Worm (Caenorhabditis elegans) whole organism, L3 larva: Measurements from ENCODE around the gene hlh-15.

Experiments
- R02D3.7 ChIP-seq: fragments of 150-350 bp; optimal IDR thresholded peaks from 2 replicates; lab custom pipeline; 2014; ENCODE audit warnings: missing biosample characterization, missing genetic modification characterization
- ZK546.5 ChIP-seq: sonication (generic microtip); optimal IDR thresholded peaks from 2 replicates; lab custom pipeline; 2017; ENCODE audit warnings: missing biosample characterization, missing genetic modification characterization
- aly-2 ChIP-seq: fragments of 150-350 bp; optimal IDR thresholded peaks from 2 replicates; lab custom pipeline; 2014; ENCODE audit warnings: missing biosample characterization, missing genetic modification characterization
- ama-1 ChIP-seq: fragments of 150-350 bp; optimal IDR thresholded peaks from 2 replicates; lab custom pipeline; 2018
- ceh-28 ChIP-seq: fragments of 150-350 bp; optimal IDR thresholded peaks from 2 replicates; lab custom pipeline; 2014; ENCODE audit warnings: missing biosample characterization, missing genetic modification reagents, missing genetic modification characterization
- ceh-82 ChIP-seq: fragments of 150-350 bp; optimal IDR thresholded peaks from 2 replicates; lab custom pipeline; 2014; ENCODE audit warnings: missing biosample characterization, missing genetic modification characterization
- ceh-9 ChIP-seq: sonication (generic microtip); optimal IDR thresholded peaks from 2 replicates; lab custom pipeline; 2018; ENCODE audit warnings: missing biosample characterization, missing genetic modification characterization
- egl-27 ChIP-seq: sonication (generic microtip); optimal IDR thresholded peaks from 4 replicates; lab custom pipeline; 2017; ENCODE audit warnings: missing biosample characterization, missing genetic modification reagents, missing genetic modification characterization
- egl-5 ChIP-seq: fragments of 150-350 bp; optimal IDR thresholded peaks from 2 replicates; lab custom pipeline; 2017; ENCODE audit warnings: missing biosample characterization, missing genetic modification reagents, missing genetic modification characterization, inconsistent platforms
- elt-1 ChIP-seq: fragments of 150-350 bp; optimal IDR thresholded peaks from 2 replicates; lab custom pipeline; 2014; ENCODE audit warnings: missing biosample characterization, missing genetic modification characterization
- elt-2 ChIP-seq: sonication (generic microtip); optimal IDR thresholded peaks from 2 replicates; lab custom pipeline; 2016; ENCODE audit warnings: missing genetic modification reagents, mild to moderate bottlenecking, missing genetic modification characterization, missing compliant biosample characterization
- elt-3 ChIP-seq, 3 experiments: fragments of 150-350 bp in 1 of 3; sonication (generic microtip) in 2 of 3; optimal IDR thresholded peaks; 2 replicates in 2 of 3; 4 replicates in 1 of 3; lab custom pipeline; 2014 to 2017; ENCODE audit warnings: missing biosample characterization in 3 of 3, missing genetic modification characterization in 3 of 3
- eor-1 ChIP-seq, 2 experiments: fragments of 150-350 bp; optimal IDR thresholded peaks; 2 replicates each; lab custom pipeline; 2014 to 2018; ENCODE audit warnings: missing biosample characterization in 2 of 2, missing genetic modification characterization in 2 of 2
- fkh-10 ChIP-seq: sonication (generic microtip); optimal IDR thresholded peaks from 2 replicates; lab custom pipeline; 2017; ENCODE audit warnings: missing biosample characterization, missing genetic modification reagents, missing genetic modification characterization
- fkh-2 ChIP-seq: fragments of 150-350 bp; optimal IDR thresholded peaks from 2 replicates; lab custom pipeline; 2014; ENCODE audit warnings: missing biosample characterization, missing genetic modification reagents, missing genetic modification characterization
- hmg-11 ChIP-seq: sonication (generic microtip); optimal IDR thresholded peaks from 2 replicates; lab custom pipeline; 2016; ENCODE audit warnings: missing genetic modification characterization, missing compliant biosample characterization
- jun-1 ChIP-seq: fragments of 150-350 bp; optimal IDR thresholded peaks from 2 replicates; lab custom pipeline; 2014; ENCODE audit warnings: missing biosample characterization, missing genetic modification reagents, missing genetic modification characterization
- lin-15B ChIP-seq: fragments of 150-350 bp; optimal IDR thresholded peaks from 2 replicates; lab custom pipeline; 2014; ENCODE audit warnings: missing biosample characterization, missing genetic modification characterization
- lin-39 ChIP-seq: fragments of 150-350 bp; optimal IDR thresholded peaks from 2 replicates; lab custom pipeline; 2018; ENCODE audit warnings: missing biosample characterization, missing genetic modification reagents, missing genetic modification characterization
- mdl-1 ChIP-seq: fragments of 150-350 bp; optimal IDR thresholded peaks from 2 replicates; lab custom pipeline; 2014; ENCODE audit warnings: missing biosample characterization, missing genetic modification characterization
- nfya-1 ChIP-seq: sonication (generic microtip); optimal IDR thresholded peaks from 2 replicates; lab custom pipeline; 2017; ENCODE audit warnings: missing genetic modification characterization, mild to moderate bottlenecking, missing compliant biosample characterization, antibody characterized with exemption, moderate library complexity; ENCODE audit not compliant: insufficient read depth
- nhr-11 ChIP-seq: fragments of 150-350 bp; optimal IDR thresholded peaks from 2 replicates; lab custom pipeline; 2014; ENCODE audit warnings: missing biosample characterization, missing genetic modification characterization
- nhr-12 ChIP-seq: fragments of 150-350 bp; optimal IDR thresholded peaks from 2 replicates; lab custom pipeline; 2014; ENCODE audit warnings: missing biosample characterization, missing genetic modification characterization
- nhr-23 ChIP-seq: fragments of 150-350 bp; optimal IDR thresholded peaks from 2 replicates; lab custom pipeline; 2014; ENCODE audit warnings: missing biosample characterization, missing genetic modification reagents, missing genetic modification characterization
- nhr-237 ChIP-seq: fragments of 150-350 bp; optimal IDR thresholded peaks from 2 replicates; lab custom pipeline; 2014; ENCODE audit warnings: missing biosample characterization, missing genetic modification characterization
- nhr-25 ChIP-seq: sonication (generic microtip); optimal IDR thresholded peaks from 2 replicates; lab custom pipeline; 2017; ENCODE audit warnings: missing biosample characterization, missing genetic modification characterization
- nhr-28 ChIP-seq: fragments of 150-350 bp; optimal IDR thresholded peaks from 2 replicates; lab custom pipeline; 2014; ENCODE audit warnings: missing biosample characterization, missing genetic modification characterization
- nhr-43 ChIP-seq: sonication (generic microtip); optimal IDR thresholded peaks from 2 replicates; lab custom pipeline; 2016; ENCODE audit warnings: mild to moderate bottlenecking, missing genetic modification characterization, missing compliant biosample characterization; ENCODE audit not compliant: poor library complexity, severe bottlenecking
- nhr-67 ChIP-seq: fragments of 150-350 bp; optimal IDR thresholded peaks from 2 replicates; lab custom pipeline; 2014; ENCODE audit warnings: missing biosample characterization, missing genetic modification characterization
- nhr-76 ChIP-seq: fragments of 150-350 bp; sonication (generic microtip); optimal IDR thresholded peaks from 5 replicates; lab custom pipeline; 2014; ENCODE audit warnings: missing biosample characterization, missing genetic modification characterization
- nhr-77 ChIP-seq: fragments of 150-350 bp; optimal IDR thresholded peaks from 2 replicates; lab custom pipeline; 2014; ENCODE audit warnings: missing biosample characterization, missing genetic modification characterization
- pha-4 ChIP-seq: fragments of 150-350 bp; optimal IDR thresholded peaks from 2 replicates; lab custom pipeline; 2014; ENCODE audit warnings: missing biosample characterization, missing genetic modification reagents, missing genetic modification characterization
- pqm-1 ChIP-seq: fragments of 150-350 bp; optimal IDR thresholded peaks from 2 replicates; lab custom pipeline; 2017; ENCODE audit warnings: missing biosample characterization, missing genetic modification characterization, inconsistent platforms
- sea-2 ChIP-seq: fragments of 150-350 bp; sonication (generic microtip); optimal IDR thresholded peaks from 4 replicates; lab custom pipeline; 2014; ENCODE audit warnings: missing biosample characterization, missing genetic modification reagents, missing genetic modification characterization
- skn-1 ChIP-seq: fragments of 150-350 bp; optimal IDR thresholded peaks from 2 replicates; lab custom pipeline; 2014; ENCODE audit warnings: missing biosample characterization, missing genetic modification characterization
- snpc-4 ChIP-seq: fragments of 150-350 bp; optimal IDR thresholded peaks from 2 replicates; lab custom pipeline; 2014; ENCODE audit warnings: missing biosample characterization, missing genetic modification characterization
- tbx-2 ChIP-seq: sonication (generic microtip); optimal IDR thresholded peaks from 2 replicates; lab custom pipeline; 2016; ENCODE audit warnings: mild to moderate bottlenecking, missing genetic modification characterization, missing compliant biosample characterization
- unc-39 ChIP-seq: sonication (generic microtip); optimal IDR thresholded peaks from 4 replicates; lab custom pipeline; 2017; ENCODE audit warnings: missing biosample characterization, missing genetic modification characterization
- unc-62 ChIP-seq: fragments of 150-350 bp; sonication (generic microtip); optimal IDR thresholded peaks from 4 replicates; lab custom pipeline; 2014; ENCODE audit warnings: missing biosample characterization, missing genetic modification reagents, missing genetic modification characterization
- zag-1 ChIP-seq: fragments of 150-350 bp; optimal IDR thresholded peaks from 2 replicates; lab custom pipeline; 2014; ENCODE audit warnings: missing biosample characterization, missing genetic modification characterization
- ztf-4 ChIP-seq: fragments of 150-350 bp; optimal IDR thresholded peaks from 2 replicates; lab custom pipeline; 2014; ENCODE audit warnings: missing biosample characterization, missing genetic modification characterization

The hlh-15 gene

ce11 chrX:2401883-2402282 lies 11.3 kb downstream of the hlh-15 start, which contains the start of gene dhhc-9:
Gene dhhc-9 (minus strand): TSS chrX:2402036.
- TF ChIP-seq hmg-11 (tag; lab: Kevin White, UChicago) (peak; percentile 97), nhr-25 (tag; lab: Kevin White, UChicago) (peak; percentile 64), tbx-2 (tag; lab: Kevin White, UChicago) (no peak), pqm-1 (tag; lab: Kevin White, UChicago) (peak; percentile 23), lin-15B (peak; percentile 22), lin-39 (tag; lab: Kevin White, UChicago) (peak; percentile 61), elt-2 (tag; lab: Kevin White, UChicago) (peak; percentile 17), snpc-4 (peak; percentile 53), nfya-1 (tag; lab: Kevin White, UChicago) (peak; percentile 81), ZK546.5 (no peak), zag-1 (tag; lab: Kevin White, UChicago) (no peak), egl-5 (tag; lab: Kevin White, UChicago) (no peak), jun-1 (tag; lab: Kevin White, UChicago) (peak; percentile 15), pha-4 (peak; percentile 5), nhr-23 (peak; percentile 39), nhr-43 (peak; percentile 41)

- no peak for TF ChIP-seq ceh-9
- no peak for TF ChIP-seq nhr-12 (tag; lab: Kevin White, UChicago)
- TF ChIP-seq elt-3 (tag; optimal IDR thresholded peaks at IDR 0.05; lab: Kevin White, UChicago) = no peak
- no peak for TF ChIP-seq nhr-76 (tag; lab: Kevin White, UChicago)
These were observed 18.2 kb downstream of the hlh-15 start, which contains the start of gene C43H6.6 for ce11 chrX:2394983-2395382. Gene C43H6.6 (plus strand): TSS chrX:2395283.

DNA sequence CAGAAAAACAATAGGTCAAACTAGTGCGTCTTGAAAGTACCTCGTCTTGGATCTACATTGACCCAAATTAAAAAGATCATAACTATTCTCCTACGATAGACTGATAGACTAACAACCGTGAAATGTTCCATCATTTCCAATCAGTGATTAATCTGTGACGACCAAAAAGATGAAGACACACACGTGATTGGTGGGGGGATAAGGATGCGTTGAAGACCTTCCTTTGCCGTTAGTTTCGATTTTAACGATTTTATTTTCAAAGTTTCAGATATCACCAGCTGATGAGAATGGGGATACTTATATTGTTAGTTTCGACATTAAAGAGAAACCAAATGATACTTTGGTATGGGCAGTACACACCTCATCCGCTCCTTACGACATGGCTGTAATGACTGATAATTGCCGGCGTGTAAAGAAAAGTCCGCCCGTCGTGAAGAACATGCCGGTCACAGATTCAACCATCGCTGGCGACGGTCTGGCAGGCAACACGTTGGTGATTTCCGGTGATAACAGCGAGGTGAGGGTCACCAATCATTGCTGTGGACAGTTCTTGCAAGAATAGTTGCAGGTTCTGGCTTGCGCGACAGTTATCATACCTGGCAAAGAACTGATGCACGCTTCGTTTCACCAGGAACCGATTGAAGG lies 26.1 kb downstream of the hlh-15 start:
- no peak for TF ChIP-seq zag-1 (tag; lab: Kevin White, UChicago)
- TF ChIP-seq nhr-23 = peak; percentile 43
- no peak for TF ChIP-seq nhr-11
- TF ChIP-seq nhr-43 = peak; percentile 35

ce11 chrX:2385453-2385852 lies 27.7 kb downstream of the hlh-15 start, which contains the start of gene F47G3.1:
Gene F47G3.1 (plus strand): TSS chrX:2385753.
- TF ChIP-seq egl-27 (tag; lab: Kevin White, UChicago) = no peak
- TF ChIP-seq R02D3.7 (tag; lab: Kevin White, UChicago) = no peak
- TF ChIP-seq nhr-12 (tag; lab: Kevin White, UChicago) = no peak
- TF ChIP-seq nhr-23 = no peak
- no peak for TF ChIP-seq unc-62 (GFP tag; lab: Kevin White, UChicago)
- no peak for TF ChIP-seq fkh-2 (tag; lab: Kevin White, UChicago)
- no peak for TF ChIP-seq fkh-10
- no peak for TF ChIP-seq tbx-2 (tag; lab: Kevin White, UChicago)

DNA sequence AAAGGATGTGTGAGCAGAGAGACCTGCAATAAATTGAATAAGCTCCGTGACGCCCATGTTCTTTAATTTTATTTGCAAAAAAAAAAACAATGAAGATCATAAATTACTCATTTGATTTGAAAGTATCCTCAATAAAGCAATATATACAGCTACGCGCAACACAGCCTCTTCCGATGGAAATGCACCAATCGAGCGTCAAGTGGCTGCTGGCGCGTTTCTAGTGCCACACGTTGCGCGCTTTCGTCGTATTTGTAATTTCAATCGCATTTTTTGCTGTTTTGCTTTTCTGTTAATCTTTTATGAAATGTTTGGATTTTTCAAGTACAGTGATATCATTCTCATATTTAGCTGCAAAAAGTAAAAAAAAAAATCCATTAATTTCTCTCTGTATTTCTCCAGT lies 30.9 kb downstream of the hlh-15 start:
- peak; percentile 21 for TF ChIP-seq ceh-28 (tag; lab: Kevin White, UChicago)
- peak; percentile 44 for TF ChIP-seq hmg-11 (tag; lab: Kevin White, UChicago)
- peak; percentile 50 for TF ChIP-seq nfya-1 (tag; lab: Kevin White, UChicago)
- TF ChIP-seq nhr-23 = peak; percentile 81
- no peak for TF ChIP-seq nhr-28
- peak; percentile 24 for TF ChIP-seq nhr-25 (tag; lab: Kevin White, UChicago)
- peak; percentile 6 for TF ChIP-seq jun-1 (tag; lab: Kevin White, UChicago)
- peak; percentile 16 for TF ChIP-seq egl-5 (tag; lab: Kevin White, UChicago)
- TF ChIP-seq nhr-237 (tag; lab: Kevin White, UChicago) = no peak
- no peak for TF ChIP-seq pqm-1 (tag; lab: Kevin White, UChicago)
- no peak for TF ChIP-seq R02D3.7 (tag; lab: Kevin White, UChicago)
- TF ChIP-seq skn-1 = peak; percentile 19
- no peak for TF ChIP-seq ZK546.5
- TF ChIP-seq sea-2 (GFP tag; lab: Kevin White, UChicago) = no peak
- no peak for TF ChIP-seq fkh-2 (tag; lab: Kevin White, UChicago)
- no peak for TF ChIP-seq nhr-11
- TF ChIP-seq unc-39 (tag; lab: Kevin White, UChicago) = no peak
- TF ChIP-seq nhr-76 (tag; lab: Kevin White, UChicago) = no peak
- TF ChIP-seq fkh-10 = no peak
- no peak for TF ChIP-seq mdl-1 (tag; lab: Kevin White, UChicago)
- no peak for TF ChIP-seq tbx-2 (tag; lab: Kevin White, UChicago)
- no peak for TF ChIP-seq egl-27 (tag; lab: Kevin White, UChicago)
- TF ChIP-seq elt-2 (tag; lab: Kevin White, UChicago) = peak; percentile 38
- TF ChIP-seq eor-1 (tag; optimal IDR thresholded peaks at IDR 0.05; lab: Kevin White, UChicago) = no peak
- peak; percentile 51 for TF ChIP-seq snpc-4
- TF ChIP-seq ztf-4 (tag; lab: Kevin White, UChicago) = no peak
- TF ChIP-seq lin-15B = peak; percentile 17
- TF ChIP-seq ama-1 = peak; percentile 12
- TF ChIP-seq zag-1 (tag; lab: Kevin White, UChicago) = no peak
- TF ChIP-seq elt-3 (tag; optimal IDR thresholded peaks at IDR 0.05; lab: Kevin White, UChicago) = no peak
- TF ChIP-seq nhr-67 (tag; lab: Kevin White, UChicago) = no peak
- no peak for TF ChIP-seq aly-2 (tag; lab: Kevin White, UChicago)
- no peak for TF ChIP-seq nhr-12 (tag; lab: Kevin White, UChicago)
- TF ChIP-seq unc-62 (GFP tag; lab: Kevin White, UChicago) = no peak
- TF ChIP-seq elt-1 = no peak
- TF ChIP-seq nhr-77 = no peak
- no peak for TF ChIP-seq ceh-82 (tag; lab: Kevin White, UChicago)
